Worm (Caenorhabditis elegans) whole organism, L4/young adult: ENCODE results near the gene W04G3.13.

Experiments
- W03F9.2 ChIP-seq: fragments of 150-350 bp; optimal IDR thresholded peaks from 2 replicates; lab custom pipeline; 2014; ENCODE audit warnings: missing biosample characterization, missing genetic modification characterization
- dao-5 ChIP-seq: sonication (generic microtip); optimal IDR thresholded peaks from 2 replicates; lab custom pipeline; 2016; ENCODE audit warnings: missing genotype, missing genetic modification characterization, moderate library complexity, missing compliant biosample characterization
- him-1 ChIP-seq: sonication (generic microtip); optimal IDR thresholded peaks from 2 replicates; lab custom pipeline; 2016; ENCODE audit warnings: missing genotype, missing genetic modification reagents, missing genetic modification characterization, missing compliant biosample characterization

DNA sequence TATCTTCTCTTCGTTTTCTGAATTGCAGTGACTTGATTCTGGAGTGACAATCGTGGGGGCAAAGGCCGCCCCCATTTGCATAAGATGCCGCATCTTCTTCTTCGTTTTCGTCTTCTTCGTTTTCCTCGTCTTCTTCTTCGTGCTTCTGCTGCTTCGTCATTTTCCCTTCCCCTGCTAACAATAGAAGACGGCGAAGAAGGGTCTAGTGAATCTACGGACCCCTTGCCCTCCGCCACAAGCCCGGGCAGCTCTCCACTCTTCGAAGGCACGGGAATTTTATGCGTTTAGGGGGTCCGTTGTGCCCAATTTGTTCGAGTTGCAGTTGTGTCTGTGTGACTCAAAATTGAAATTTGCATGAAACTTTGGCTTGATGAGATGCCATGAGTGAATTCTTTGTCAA is 47.7 kb downstream of the W04G3.13 start:
- TF ChIP-seq him-1 (tag; lab: Kevin White, UChicago) (no peak), W03F9.2 (no peak), dao-5 (tag; lab: Kevin White, UChicago) (no peak)
